Fruit fly (Drosophila melanogaster): ENCODE data around the gene CG32486.
A peak's percentile ranks its signal among the peaks of the same experiment; 100 is the strongest.

CG32486 gene

dm6 chr3L:3034779-3035643 is 35.6 kb downstream of the CG32486 start, which contains the start of gene CG2162 (continued):
- TF ChIP-seq stwl (tag; optimal IDR thresholded peaks at IDR 0.05) (peak; percentile 50), Ets97D (GFP tag; optimal IDR thresholded peaks at IDR 0.05) (peak; percentile 15), bbx (GFP tag; IDR thresholded peaks at IDR 0.05; ENCODE audit: partially characterized antibody) (peak; percentile 41), CG4617 (GFP tag; optimal IDR thresholded peaks at IDR 0.05; ENCODE audit: borderline replicate concordance) (peak; percentile 15), crp (GFP tag; optimal IDR thresholded peaks at IDR 0.05) (no peak), Fer1 (GFP tag; optimal IDR thresholded peaks at IDR 0.05) (peak; percentile 24), tup (GFP tag; optimal IDR thresholded peaks at IDR 0.05) (no peak), CG10959 (GFP tag; IDR thresholded peaks at IDR 0.05) (no peak), Bgb (GFP tag; IDR thresholded peaks at IDR 0.05; ENCODE audit: partially characterized antibody) (peak; percentile 59), hbn (GFP tag; IDR thresholded peaks at IDR 0.05; ENCODE audit: partially characterized antibody) (peak; percentile 21; the same call in 1 of the 2 replicates), crol (GFP tag; IDR thresholded peaks at IDR 0.05) (no peak), ewg (GFP tag; optimal IDR thresholded peaks at IDR 0.05) (peak; percentile 8), Sry-δ (GFP tag; optimal IDR thresholded peaks at IDR 0.05) (peak; percentile 31), E2f2 (GFP tag; IDR thresholded peaks at IDR 0.05) (peak; percentile 96), Dbx (GFP tag; IDR thresholded peaks at IDR 0.05) (no peak), CG12659 (GFP tag; optimal IDR thresholded peaks at IDR 0.05) (peak; percentile 7), CG34376 (GFP tag; optimal IDR thresholded peaks at IDR 0.05) (peak; percentile 17), gfzf (GFP tag; optimal IDR thresholded peaks at IDR 0.05) (peak; percentile 84), YL-1 (GFP tag; optimal IDR thresholded peaks at IDR 0.05) (peak; percentile 12), Deaf1 (tag; optimal IDR thresholded peaks at IDR 0.05) (peak; percentile 80), mam (GFP tag; optimal IDR thresholded peaks at IDR 0.05) (no peak), Ssrp (tag; optimal IDR thresholded peaks at IDR 0.05) (no peak), CG14710 (tag; optimal IDR thresholded peaks at IDR 0.05) (no peak), sens (GFP tag) (peak; percentile 59), Dp (GFP tag; optimal IDR thresholded peaks at IDR 0.05) (peak; percentile 88), CG10366 (GFP tag; IDR thresholded peaks at IDR 0.05) (no peak), MESR4 (GFP tag; optimal IDR thresholded peaks at IDR 0.05) (peak; percentile 79), seq (GFP tag; IDR thresholded peaks at IDR 0.05) (no peak), tgo (GFP tag; IDR thresholded peaks at IDR 0.05) (no peak), knrl (GFP tag; IDR thresholded peaks at IDR 0.05; ENCODE audit: partially characterized antibody) (no peak), gsb (GFP tag; IDR thresholded peaks at IDR 0.05) (no peak), crc (GFP tag; optimal IDR thresholded peaks at IDR 0.05) (no peak), CG9797 (GFP tag; optimal IDR thresholded peaks at IDR 0.05) (peak; percentile 61), vfl (GFP tag; optimal IDR thresholded peaks at IDR 0.05) (no peak), H15 (GFP tag; IDR thresholded peaks at IDR 0.05) (no peak), otp (GFP tag; IDR thresholded peaks at IDR 0.05) (no peak), CG4360 (GFP tag; IDR thresholded peaks at IDR 0.05) (no peak), CG10147 (GFP tag; optimal IDR thresholded peaks at IDR 0.05) (peak; percentile 36), CG6765 (GFP tag; optimal IDR thresholded peaks at IDR 0.05) (peak; percentile 32), mirr (GFP tag; optimal IDR thresholded peaks at IDR 0.05) (peak; percentile 5), sd (tag; optimal IDR thresholded peaks at IDR 0.05) (peak; percentile 77), CG2678 (tag; optimal IDR thresholded peaks at IDR 0.05) (no peak), nmo (GFP tag; optimal IDR thresholded peaks at IDR 0.05) (peak; percentile 0), inv (GFP tag; IDR thresholded peaks at IDR 0.05; ENCODE audit: partially characterized antibody) (no peak), Lim3 (GFP tag; IDR thresholded peaks at IDR 0.05) (no peak), CG6272 (GFP tag; IDR thresholded peaks at IDR 0.05) (no peak), cg (GFP tag; optimal IDR thresholded peaks at IDR 0.05) (peak; percentile 99), CG11398 (GFP tag; optimal IDR thresholded peaks at IDR 0.05) (no peak)

Measured in whole organism, embryonic.